Worm (Caenorhabditis elegans): ENCODE measurements around the gene clec-168.
A peak's percentile ranks its signal among the peaks of the same experiment; 100 is the strongest.

clec-168 gene

DNA sequence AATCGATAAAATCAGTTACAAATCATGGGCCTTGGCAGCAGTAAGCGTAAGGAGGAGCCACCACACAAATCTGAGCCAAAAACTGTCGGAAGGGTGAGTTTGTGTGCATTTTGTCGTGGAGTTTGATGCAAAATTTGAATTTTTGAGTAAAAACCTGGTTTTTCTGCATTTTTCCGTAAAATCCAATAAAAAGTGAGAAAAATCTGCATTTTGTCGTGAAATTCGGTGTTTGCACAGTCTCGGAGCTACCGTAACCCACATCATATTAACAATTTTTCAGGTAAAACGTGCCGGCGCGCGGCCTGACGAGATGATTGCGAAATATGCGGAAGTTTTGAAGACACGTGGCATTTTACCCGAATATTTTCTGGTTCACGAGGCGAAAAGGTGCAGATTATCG, 19.1 kb downstream of the clec-168 start:
- TF ChIP-seq mcd-1 (GFP tag; IDR thresholded peaks at IDR 0.05) (0 out of 2 replicates have a peak, but pooled peaks have one; percentile 11), Y53F4B.3 (GFP tag; IDR thresholded peaks at IDR 0.05) (no peak), lsl-1 (GFP tag; optimal IDR thresholded peaks at IDR 0.05) (peak; percentile 63), madf-8 (GFP tag; conservative IDR thresholded peaks at IDR 0.05) (no peak), lin-40 (tag; optimal IDR thresholded peaks at IDR 0.05) (no peak), mel-28 (tag; optimal IDR thresholded peaks at IDR 0.05; ENCODE audit: borderline replicate concordance) (no peak), ztf-3 (GFP tag; optimal IDR thresholded peaks at IDR 0.05) (no peak), B0019.2 (GFP tag; conservative IDR thresholded peaks at IDR 0.05) (peak; percentile 89), cebp-1 (GFP tag; IDR thresholded peaks at IDR 0.05) (no peak), cebp-1 (tag; optimal IDR thresholded peaks at IDR 0.05) (peak; percentile 82), lin-54 (GFP tag; optimal IDR thresholded peaks at IDR 0.05) (peak; percentile 18), let-526 (GFP tag; IDR thresholded peaks at IDR 0.05) (no peak), mes-4 (tag; optimal IDR thresholded peaks at IDR 0.05) (no peak), hlh-26 (GFP tag; conservative IDR thresholded peaks at IDR 0.05) (no peak), ceh-100 (GFP tag; IDR thresholded peaks at IDR 0.05) (no peak)

DNA sequence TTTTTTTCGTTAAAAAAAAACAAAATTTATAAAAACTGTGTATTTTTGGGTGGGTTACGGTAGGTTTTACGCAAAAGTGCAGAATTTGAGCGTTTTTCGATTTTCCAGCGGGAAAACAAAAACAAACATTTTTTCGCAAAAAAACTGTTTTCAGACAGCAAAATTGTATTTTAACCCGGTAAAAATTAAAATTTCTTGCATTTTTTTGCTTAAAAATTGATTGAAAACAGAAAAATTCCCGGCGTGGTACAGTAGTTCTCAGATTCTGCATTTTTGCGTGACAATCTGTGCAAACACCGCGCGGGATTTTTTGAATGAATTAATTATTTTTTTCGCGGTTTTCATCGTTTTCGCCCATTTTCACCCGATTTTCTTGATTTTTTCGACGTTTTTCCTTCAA, 20.3 kb downstream of the clec-168 start:
- TF ChIP-seq tbp1 (GFP tag; optimal IDR thresholded peaks at IDR 0.05) (peak; percentile 33), F33H1.4 (GFP tag; IDR thresholded peaks at IDR 0.05) (peak; percentile 66), B0019.2 (GFP tag; conservative IDR thresholded peaks at IDR 0.05) (peak; percentile 83), dpl-1 (GFP tag; optimal IDR thresholded peaks at IDR 0.05) (peak; percentile 54), ceh-91 (GFP tag; IDR thresholded peaks at IDR 0.05) (peak; percentile 78), aptf-3 (GFP tag; IDR thresholded peaks at IDR 0.05) (no peak), F23B12.7 (tag; optimal IDR thresholded peaks at IDR 0.05; ENCODE audit: insufficient read depth) (no peak), lsl-1 (GFP tag; optimal IDR thresholded peaks at IDR 0.05) (peak; percentile 91), attf-6 (GFP tag; IDR thresholded peaks at IDR 0.05) (no peak), lin-40 (tag; optimal IDR thresholded peaks at IDR 0.05) (no peak), mcd-1 (GFP tag; IDR thresholded peaks at IDR 0.05) (peak; percentile 25; the same call in 1 of the 2 replicates), zfh-2 (GFP tag; conservative IDR thresholded peaks at IDR 0.05) (no peak), lag-1 (GFP tag; IDR thresholded peaks at IDR 0.05) (no peak), bed-1 (GFP tag; IDR thresholded peaks at IDR 0.05) (no peak), attf-3 (GFP tag; conservative IDR thresholded peaks at IDR 0.05) (no peak), dox-1 (GFP tag; IDR thresholded peaks at IDR 0.05) (peak; percentile 25; the same call in 1 of the 2 replicates), D2030.7 (GFP tag; IDR thresholded peaks at IDR 0.05) (peak; percentile 73), lin-54 (GFP tag; optimal IDR thresholded peaks at IDR 0.05) (peak; percentile 59), hlh-26 (GFP tag; conservative IDR thresholded peaks at IDR 0.05) (no peak), hsf-1 (GFP tag; IDR thresholded peaks at IDR 0.05) (peak; percentile 22; the same call in 1 of the 2 replicates), efl-1 (GFP tag; optimal IDR thresholded peaks at IDR 0.05) (peak; percentile 87), snpc-1.3 (tag; optimal IDR thresholded peaks at IDR 0.05; ENCODE audit: insufficient read depth) (peak; percentile 24), madf-6 (GFP tag; IDR thresholded peaks at IDR 0.05) (peak; percentile 90), xnd-1 (tag; optimal IDR thresholded peaks at IDR 0.05) (peak; percentile 75), madf-8 (GFP tag; conservative IDR thresholded peaks at IDR 0.05) (peak; percentile 81), cebp-2 (GFP tag; IDR thresholded peaks at IDR 0.05) (no peak), unc-130 (GFP tag; optimal IDR thresholded peaks at IDR 0.05) (peak; percentile 55), ztf-22 (GFP tag; optimal IDR thresholded peaks at IDR 0.05) (no peak), chd-7 (tag; optimal IDR thresholded peaks at IDR 0.05) (no peak), ztf-3 (GFP tag; optimal IDR thresholded peaks at IDR 0.05) (no peak), pbrm-1 (GFP tag; IDR thresholded peaks at IDR 0.05) (0 out of 2 replicates have a peak, but pooled peaks have one; percentile 26), K12H6.12 (tag; optimal IDR thresholded peaks at IDR 0.05) (no peak), tlf-1 (GFP tag; optimal IDR thresholded peaks at IDR 0.05) (peak; percentile 53), athp-1 (tag; optimal IDR thresholded peaks at IDR 0.05) (peak; percentile 47), attf-5 (GFP tag; optimal IDR thresholded peaks at IDR 0.05) (no peak), pha-4 (tag; optimal IDR thresholded peaks at IDR 0.05) (no peak), atf-7 (tag; optimal IDR thresholded peaks at IDR 0.05) (no peak), T26A5.8 (tag; optimal IDR thresholded peaks at IDR 0.05) (no peak)

Data from whole organism, young adult.